Worm (Caenorhabditis elegans): ENCODE data around the gene Y55D5A.3.

ce11 chrIII:2937780-2938179, 37.8 kb downstream of the Y55D5A.3 start:
- TF ChIP-seq lin-39 (tag; optimal IDR thresholded peaks at IDR 0.05) (no peak), nhr-76 (tag; optimal IDR thresholded peaks at IDR 0.05) (no peak), zip-11 (GFP tag; IDR thresholded peaks at IDR 0.05) (no peak), pqm-1 (tag; optimal IDR thresholded peaks at IDR 0.05) (no peak), snpc-4 (tag; optimal IDR thresholded peaks at IDR 0.05) (no peak), hlh-30 (tag; optimal IDR thresholded peaks at IDR 0.05; ENCODE audit: insufficient read depth) (no peak), pha-4 (GFP tag; IDR thresholded peaks at IDR 0.05) (no peak), pha-4 (tag; optimal IDR thresholded peaks at IDR 0.05) (no peak), ztf-7 (tag; optimal IDR thresholded peaks at IDR 0.05) (no peak), lin-13 (GFP tag; optimal IDR thresholded peaks at IDR 0.05) (no peak), mdl-1 (tag; optimal IDR thresholded peaks at IDR 0.05) (no peak)

Measured in whole organism, L4 larva.